Worm (Caenorhabditis elegans) whole organism, L4/young adult: ENCODE data around the gene drh-1.
"Not testable (repeated sequence)": the region's sequence is repeated elsewhere in the genome, so short reads cannot be mapped to it uniquely, and the experiment has no call there.

ENCODE experiments used
- W03F9.2 ChIP-seq: fragments of 150-350 bp; optimal IDR thresholded peaks from 2 replicates; lab custom pipeline; 2014; ENCODE audit warnings: missing biosample characterization, missing genetic modification characterization
- dao-5 ChIP-seq: sonication (generic microtip); optimal IDR thresholded peaks from 2 replicates; lab custom pipeline; 2016; ENCODE audit warnings: missing genotype, missing genetic modification characterization, moderate library complexity, missing compliant biosample characterization
- him-1 ChIP-seq: sonication (generic microtip); optimal IDR thresholded peaks from 2 replicates; lab custom pipeline; 2016; ENCODE audit warnings: missing genotype, missing genetic modification reagents, missing genetic modification characterization, missing compliant biosample characterization

drh-1 gene

DNA sequence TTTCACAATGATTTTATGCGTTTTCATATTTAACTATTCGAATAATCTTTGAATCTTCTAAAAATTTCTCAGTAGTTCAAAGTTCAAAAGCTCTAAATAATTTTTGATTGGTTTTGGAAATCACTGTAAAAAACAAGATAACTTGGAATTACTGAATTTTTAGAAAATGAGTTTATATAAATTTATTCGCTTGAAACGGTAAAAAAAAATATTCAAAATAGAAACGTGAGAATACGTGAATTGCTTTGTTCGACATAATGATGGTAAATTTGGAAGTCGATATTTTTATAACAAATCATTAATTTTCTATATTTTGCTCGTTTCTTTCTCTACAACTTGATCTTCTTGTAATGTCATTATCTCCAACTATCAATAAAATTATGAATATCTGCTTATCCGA lies 10.2 kb upstream of the drh-1 start, which contains the start of gene C01B10.44:
Gene C01B10.44 (plus strand): TSS at position 301 of the 400 bp plus-strand sequence.
- TF ChIP-seq W03F9.2 (tag; lab: Kevin White, UChicago) (no peak), him-1 (tag; lab: Kevin White, UChicago) (no peak), dao-5 (tag; lab: Kevin White, UChicago) (no peak)

DNA sequence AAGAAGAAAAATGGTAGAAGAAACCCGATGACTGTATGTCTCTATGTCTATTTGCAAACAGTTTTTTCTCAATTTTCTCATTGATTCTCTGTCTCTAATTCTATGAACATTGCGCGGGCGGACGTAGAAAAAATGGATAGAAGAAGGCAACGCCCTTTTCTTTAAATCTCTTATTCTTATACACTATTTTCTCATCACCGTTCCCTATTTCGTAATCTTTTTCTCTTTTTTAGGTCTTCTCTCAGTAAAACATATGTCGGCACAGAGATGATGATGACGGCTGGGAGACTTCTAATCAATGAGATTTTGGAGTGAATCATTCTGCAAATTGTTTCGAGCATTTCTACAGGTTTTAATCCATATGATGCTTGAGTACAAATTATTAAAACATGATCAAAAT lies 9.0 kb upstream of the drh-1 start:
- TF ChIP-seq him-1 (tag; lab: Kevin White, UChicago) (no peak), dao-5 (tag; lab: Kevin White, UChicago) (no peak), W03F9.2 (tag; lab: Kevin White, UChicago) (no peak)

DNA sequence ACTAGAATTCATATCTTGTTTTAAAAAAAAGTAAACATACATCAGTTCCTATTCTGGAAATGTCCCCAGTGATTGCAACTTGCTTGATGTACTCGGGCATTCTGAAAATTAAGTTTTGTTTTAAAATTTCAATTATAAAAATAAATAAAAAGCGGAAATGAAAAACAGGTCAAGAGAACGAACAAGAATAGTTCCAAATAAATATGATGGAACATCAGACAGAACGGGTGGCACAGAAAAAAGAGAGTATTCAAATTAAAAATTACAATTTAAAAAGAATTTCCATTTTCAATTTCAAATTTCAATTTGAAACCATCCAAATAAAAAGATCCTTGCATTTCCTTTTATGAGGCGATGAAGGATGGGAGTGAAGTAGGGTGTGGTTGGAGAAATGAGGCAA lies 8.1 kb upstream of the drh-1 start, which contains the start of gene C01B10.3:
Gene C01B10.3 (minus strand): TSS at position 101 of the 400 bp plus-strand sequence.
- TF ChIP-seq dao-5 (tag; lab: Kevin White, UChicago): no peak
- no peak for TF ChIP-seq him-1 (tag; lab: Kevin White, UChicago)
- no peak for TF ChIP-seq W03F9.2 (tag; lab: Kevin White, UChicago)

DNA sequence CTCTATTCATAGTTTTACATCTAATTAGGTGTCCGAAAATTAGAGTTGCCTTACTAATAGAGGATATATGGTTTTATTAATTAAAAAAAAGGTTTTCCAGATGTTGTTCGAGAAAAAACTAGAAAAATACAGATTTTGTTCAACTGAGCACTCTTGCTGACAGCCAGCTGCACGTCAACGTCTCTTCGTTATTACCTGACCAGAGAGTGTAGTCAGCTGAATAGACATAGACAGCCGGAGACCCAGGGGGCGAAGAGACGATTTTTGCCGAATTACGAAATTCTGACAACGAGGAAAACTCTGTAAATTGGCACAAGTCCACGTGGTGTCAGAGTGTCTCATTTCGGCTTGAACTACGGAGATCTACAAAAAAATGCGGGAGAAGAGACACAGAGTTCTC lies 5.5 kb upstream of the drh-1 start:
- no peak for TF ChIP-seq dao-5 (tag; lab: Kevin White, UChicago)
- peak; percentile 37 for TF ChIP-seq W03F9.2 (tag; lab: Kevin White, UChicago)
- TF ChIP-seq him-1 (tag; lab: Kevin White, UChicago): no peak

DNA sequence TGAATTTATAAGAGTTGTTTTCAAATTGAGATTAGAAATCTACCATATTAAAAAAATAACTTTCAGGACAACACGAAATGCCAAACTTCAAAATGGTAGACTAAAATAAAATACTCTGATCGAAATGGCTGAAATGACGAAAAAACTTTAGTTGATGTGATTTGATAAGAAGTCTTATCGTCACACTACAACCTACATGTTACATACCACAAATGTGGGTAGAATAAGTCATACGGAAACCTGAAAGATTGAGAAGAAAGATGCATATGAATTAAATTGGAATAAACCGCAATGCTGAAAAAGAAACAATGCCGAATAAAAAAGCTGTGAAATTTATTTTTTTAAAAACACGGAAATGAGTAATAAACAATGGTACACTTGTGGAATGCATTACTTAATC lies 6.1 kb downstream of the drh-1 start:
- TF ChIP-seq W03F9.2 (tag; lab: Kevin White, UChicago) (no peak), him-1 (tag; lab: Kevin White, UChicago) (no peak), dao-5 (tag; lab: Kevin White, UChicago) (no peak)

DNA sequence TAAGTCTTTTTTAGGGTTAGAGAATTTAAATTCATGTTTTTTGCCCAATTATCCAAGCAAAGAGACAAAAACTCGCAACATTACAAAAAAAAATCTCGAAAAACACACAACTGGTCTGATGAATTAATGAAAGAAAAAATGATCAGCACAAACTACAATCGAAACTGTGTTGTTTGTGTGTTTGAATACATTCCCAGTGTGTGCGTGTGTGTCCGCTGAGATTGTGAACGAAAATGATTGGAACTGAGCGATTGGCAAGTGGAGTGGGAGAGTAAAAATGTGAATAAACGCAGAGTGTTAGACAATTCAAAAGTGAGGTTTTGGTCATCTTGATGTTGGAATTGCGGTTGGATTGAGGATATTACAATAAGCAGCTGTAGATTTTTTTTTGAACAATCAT lies 6.6 kb downstream of the drh-1 start:
- no peak for TF ChIP-seq dao-5 (tag; lab: Kevin White, UChicago)
- no peak for TF ChIP-seq W03F9.2 (tag; lab: Kevin White, UChicago)
- no peak for TF ChIP-seq him-1 (tag; lab: Kevin White, UChicago)

DNA sequence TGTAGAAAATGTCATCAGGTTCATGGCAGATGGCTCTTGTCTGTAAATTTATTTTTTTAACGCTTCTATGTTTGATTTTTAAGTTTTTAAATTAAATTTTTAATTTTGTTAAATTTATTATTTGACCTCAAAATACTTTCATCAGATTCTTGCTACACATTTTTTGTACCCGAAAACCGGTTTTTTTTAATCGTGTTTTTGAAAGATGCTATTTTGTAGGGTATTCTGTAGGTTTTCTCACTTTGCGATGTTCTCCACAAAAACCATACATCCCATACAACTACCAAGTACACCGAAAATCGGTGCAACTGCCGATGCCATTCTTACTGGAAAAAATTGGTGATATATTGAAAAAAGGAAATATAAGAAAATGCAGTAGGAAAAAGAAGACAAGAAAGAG lies 7.3 kb downstream of the drh-1 start, which contains the start of gene nstp-2:
Gene nstp-2 (minus strand): TSS at position 326 of the 400 bp plus-strand sequence.
- TF ChIP-seq W03F9.2 (tag; lab: Kevin White, UChicago) (no peak), dao-5 (tag; lab: Kevin White, UChicago) (no peak), him-1 (tag; lab: Kevin White, UChicago) (no peak)

DNA sequence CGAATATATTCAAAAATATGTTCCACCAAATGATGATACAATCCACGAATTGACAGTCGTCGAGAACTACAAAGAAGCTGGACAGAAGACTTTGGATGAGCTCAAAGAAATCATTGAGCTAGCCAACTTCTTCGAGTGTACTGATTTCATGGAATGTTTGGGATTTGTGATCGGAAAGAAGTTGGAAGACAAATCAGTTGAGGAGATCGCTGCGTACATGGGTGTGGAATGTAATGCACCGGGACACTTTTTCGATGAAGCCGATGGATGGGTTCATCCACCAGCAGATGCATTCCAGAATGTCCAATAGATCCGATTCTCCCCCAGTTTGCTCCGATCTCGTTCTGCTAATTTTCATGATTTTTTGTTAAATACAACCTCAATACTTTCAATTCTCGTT lies 9.6 kb downstream of the drh-1 start:
- TF ChIP-seq dao-5 (tag; lab: Kevin White, UChicago) (no peak), him-1 (tag; lab: Kevin White, UChicago) (no peak), W03F9.2 (tag; lab: Kevin White, UChicago) (no peak)

DNA sequence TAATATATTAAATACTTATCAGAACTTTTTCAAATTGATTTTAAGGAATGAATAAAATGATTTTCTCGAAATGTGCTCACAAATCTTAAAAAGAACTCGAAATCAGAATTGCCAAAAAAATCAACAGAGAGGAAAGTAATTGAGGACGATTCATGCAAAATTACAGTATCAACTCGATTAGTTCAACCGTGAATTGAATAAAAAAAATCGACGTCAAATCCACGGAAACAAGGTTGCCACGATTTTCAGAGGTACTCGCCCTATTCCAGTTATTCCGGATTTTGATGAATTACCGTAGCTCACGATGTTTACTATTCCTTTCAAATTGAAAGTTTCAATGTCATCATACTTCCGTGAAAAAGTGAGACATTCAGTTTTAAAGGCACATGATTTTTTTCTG lies 10.8 kb downstream of the drh-1 start, which contains the start of gene F15B10.3:
Gene F15B10.3 (plus strand): TSS at position 301 of the 400 bp plus-strand sequence.
- no peak for TF ChIP-seq W03F9.2 (tag; lab: Kevin White, UChicago)
- no peak for TF ChIP-seq dao-5 (tag; lab: Kevin White, UChicago)
- TF ChIP-seq him-1 (tag; lab: Kevin White, UChicago): no peak

DNA sequence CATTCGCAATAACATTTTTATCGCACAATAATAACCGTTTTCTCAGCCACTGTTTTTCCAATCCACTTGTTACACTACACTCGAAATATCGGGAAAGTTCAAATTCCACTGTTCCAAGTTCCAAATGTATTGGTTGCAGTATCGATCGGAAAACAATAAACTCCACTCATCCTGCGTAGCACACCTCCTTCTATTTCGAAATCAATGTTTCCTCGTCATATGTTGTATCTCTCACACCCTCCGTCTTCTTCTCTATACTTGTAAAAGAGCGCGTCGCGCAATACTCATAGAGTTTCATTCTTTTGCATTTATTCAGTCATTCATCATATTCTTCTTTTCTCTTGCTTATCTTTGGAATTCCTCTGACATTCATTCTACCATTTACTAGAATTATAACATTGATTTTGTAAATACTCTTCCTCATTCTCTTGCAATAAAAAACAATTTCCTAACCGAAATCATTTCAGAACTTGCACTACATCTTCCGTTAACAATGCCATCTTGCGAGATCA lies 11.9 kb downstream of the drh-1 start, which contains the start of gene sup-36:
Gene sup-36 (plus strand): TSS at position 462 of the 512 bp plus-strand sequence.
- no peak for TF ChIP-seq him-1 (tag; lab: Kevin White, UChicago)
- TF ChIP-seq dao-5 (tag; lab: Kevin White, UChicago): no peak
- TF ChIP-seq W03F9.2 (tag; lab: Kevin White, UChicago): no peak

DNA sequence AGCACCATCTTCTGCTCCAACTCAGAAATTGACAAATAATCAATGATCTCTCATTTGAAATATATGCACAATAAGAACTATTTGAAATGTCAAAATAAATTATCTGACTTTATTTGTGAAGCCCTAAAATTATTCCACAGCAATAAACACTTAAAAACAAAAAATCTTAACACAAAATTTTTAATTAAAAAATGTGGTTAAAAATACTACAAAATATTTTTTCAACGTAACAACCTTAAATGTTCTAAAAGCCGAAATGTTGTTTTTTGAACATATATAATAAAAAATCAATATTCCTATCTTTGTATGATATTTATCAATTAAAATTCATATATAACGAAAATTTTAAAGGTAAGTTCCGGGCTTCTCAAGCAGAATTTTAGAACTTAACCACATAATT lies 13.7 kb downstream of the drh-1 start, which contains the start of gene F38A5.8:
Gene F38A5.8 (plus strand): TSS at position 301 of the 400 bp plus-strand sequence.
- no peak for TF ChIP-seq dao-5 (tag; lab: Kevin White, UChicago)
- TF ChIP-seq him-1 (tag; lab: Kevin White, UChicago): no peak
- no peak for TF ChIP-seq W03F9.2 (tag; lab: Kevin White, UChicago)

DNA sequence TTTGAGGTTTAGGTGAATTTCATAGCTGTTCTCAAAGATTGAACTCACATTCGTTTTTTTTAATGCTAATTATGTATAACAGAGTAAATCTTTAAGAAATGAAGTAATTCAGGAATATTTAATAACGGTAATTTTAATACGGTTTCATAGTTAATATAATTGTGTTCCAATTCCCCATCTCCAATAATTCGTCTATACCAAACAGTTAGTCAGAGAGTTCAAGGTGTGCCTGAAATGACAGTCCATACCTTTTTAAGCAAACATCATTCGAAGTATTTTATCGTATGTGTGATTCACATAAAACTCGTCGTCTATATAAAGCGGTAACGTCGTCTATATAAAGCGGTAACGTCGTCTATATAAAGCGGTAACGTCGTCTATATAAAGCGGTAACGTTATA lies 14.4 kb downstream of the drh-1 start, which contains the start of gene nspb-5:
Gene nspb-5 (plus strand): TSS at position 301 of the 400 bp plus-strand sequence.
- not testable (repeated sequence) for TF ChIP-seq dao-5, him-1, W03F9.2 (tag; lab: Kevin White, UChicago)

DNA sequence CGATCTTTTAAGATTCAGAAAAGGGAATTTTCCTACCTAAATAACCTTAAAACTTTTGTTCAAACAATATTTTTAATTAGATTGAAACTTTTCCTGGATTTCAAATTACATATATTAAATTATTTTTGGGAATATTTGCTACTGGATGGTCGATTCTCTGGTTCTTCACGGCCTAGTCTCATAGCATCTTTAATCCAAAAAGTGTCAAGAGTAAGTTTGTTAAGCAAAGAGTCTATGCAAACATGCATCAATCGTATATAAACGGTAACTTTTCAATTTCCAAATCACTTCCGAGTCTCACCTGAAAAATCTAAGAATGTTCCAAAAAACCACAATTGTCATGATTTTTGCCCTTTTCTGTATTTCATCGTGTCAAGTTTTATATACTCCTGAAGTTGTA lies 15.2 kb downstream of the drh-1 start, which contains the start of gene nspb-4:
Gene nspb-4 (plus strand): TSS at position 301 of the 400 bp plus-strand sequence.
- not testable (repeated sequence) for TF ChIP-seq dao-5, W03F9.2, him-1 (tag; lab: Kevin White, UChicago)
